Worm (Caenorhabditis elegans): ENCODE results near the gene T22F3.10.

DNA sequence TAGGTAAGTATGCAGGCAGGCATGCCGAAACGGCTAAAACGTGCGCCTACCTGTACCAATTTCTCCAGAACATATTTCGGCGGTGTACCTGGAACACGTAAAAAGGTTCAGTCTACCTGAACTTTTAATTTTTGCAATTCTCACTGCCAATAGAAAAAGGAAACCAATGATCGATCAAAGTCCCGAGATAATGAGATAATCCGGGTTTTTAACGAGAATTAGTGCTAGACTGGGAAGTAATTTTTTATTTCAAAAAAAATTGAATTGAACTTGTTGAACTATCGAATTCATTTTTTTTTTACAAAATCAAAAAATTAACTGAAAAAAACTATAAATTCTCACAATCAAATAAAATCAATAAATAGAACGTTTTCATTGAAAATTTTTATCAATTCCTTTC lies 11.0 kb downstream of the T22F3.10 start, which contains the start of gene T22F3.7:
- TF ChIP-seq blmp-1 (tag; optimal IDR thresholded peaks at IDR 0.05; ENCODE audit: insufficient read depth) (no peak), nhr-11 (tag; optimal IDR thresholded peaks at IDR 0.05) (no peak), zag-1 (tag; optimal IDR thresholded peaks at IDR 0.05) (no peak), C34F6.9 (tag; optimal IDR thresholded peaks at IDR 0.05) (no peak), mbf-1 (tag; optimal IDR thresholded peaks at IDR 0.05) (no peak), egl-27 (tag; optimal IDR thresholded peaks at IDR 0.05) (no peak), unc-39 (tag; optimal IDR thresholded peaks at IDR 0.05) (no peak), snpc-4 (tag; optimal IDR thresholded peaks at IDR 0.05) (no peak), ceh-16 (tag; optimal IDR thresholded peaks at IDR 0.05) (no peak)
